Worm (Caenorhabditis elegans) whole organism, L4 larva: ENCODE results near the gene K03H1.11.
A peak's percentile ranks its signal among the peaks of the same experiment; 100 is the strongest.

Source experiments
- T20F7.1 ChIP-seq: fragments of 200-800 bp; sonication (Bioruptor generic); optimal IDR thresholded peaks from 2 replicates; lab custom pipeline; 2018; ENCODE audit warnings: mild to moderate bottlenecking, missing genetic modification characterization, missing compliant biosample characterization
- T26A8.4 ChIP-seq: fragments of 200-800 bp; sonication (Bioruptor generic); IDR thresholded peaks from 2 replicates; pipeline ENCODE4 v1.3.6; 2022; ENCODE audit warnings: missing genetic modification characterization, missing compliant biosample characterization
- Y48G9A.11 ChIP-seq: fragments of 200-800 bp; sonication (Bioruptor generic); IDR thresholded peaks from 2 replicates; pipeline ENCODE4 v1.3.6; 2022; ENCODE audit warnings: missing genetic modification reagents, missing genetic modification characterization, missing compliant biosample characterization
- ZK337.2 ChIP-seq: fragments of 200-800 bp; sonication (Bioruptor generic); IDR thresholded peaks from 2 replicates; pipeline ENCODE4 v1.3.6; 2022; ENCODE audit warnings: missing genetic modification reagents, missing genetic modification characterization, missing compliant biosample characterization
- ama-1 ChIP-seq: fragments of 150-350 bp; optimal IDR thresholded peaks from 2 replicates; lab custom pipeline; 2014; ENCODE audit warnings: inconsistent platforms, mixed read lengths
- attf-4 ChIP-seq: sonication (generic microtip); optimal IDR thresholded peaks from 3 replicates; lab custom pipeline; 2017; ENCODE audit warnings: missing biosample characterization, missing genetic modification characterization
- ceh-32 ChIP-seq: sonication (generic microtip); optimal IDR thresholded peaks from 2 replicates; lab custom pipeline; 2016; ENCODE audit warnings: mild to moderate bottlenecking, missing genetic modification characterization, missing compliant biosample characterization; ENCODE audit not compliant: poor library complexity
- ceh-62 ChIP-seq: sonication (generic microtip); optimal IDR thresholded peaks from 2 replicates; lab custom pipeline; 2017; ENCODE audit warnings: missing biosample characterization, missing genetic modification characterization
- daf-16 ChIP-seq, 3 experiments: sonication (generic microtip); optimal IDR thresholded peaks; 2 replicates each; lab custom pipeline; 2016 to 2017; ENCODE audit warnings: missing genetic modification characterization in 3 of 3, missing genetic modification reagents in 3 of 3, mild to moderate bottlenecking in 2 of 3, missing compliant biosample characterization in 2 of 3, missing biosample characterization in 1 of 3, moderate library complexity in 1 of 3
- daf-19 ChIP-seq: fragments of 200-800 bp; sonication (Bioruptor generic); conservative IDR thresholded peaks from 2 replicates; pipeline ENCODE4 v1.3.6; 2022; ENCODE audit warnings: missing genetic modification characterization, missing compliant biosample characterization
- dpl-1 ChIP-seq: fragments of 150-350 bp; optimal IDR thresholded peaks from 2 replicates; lab custom pipeline; 2014; ENCODE audit warnings: missing biosample characterization, missing genetic modification reagents, missing genetic modification characterization
- dve-1 ChIP-seq: sonication (generic microtip); optimal IDR thresholded peaks from 2 replicates; lab custom pipeline; 2017; ENCODE audit warnings: antibody characterized with exemption, mild to moderate bottlenecking, missing genetic modification characterization, missing compliant biosample characterization; ENCODE audit not compliant: insufficient read depth
- hif-1 ChIP-seq, 2 experiments: sonication (generic microtip); optimal IDR thresholded peaks; 2 replicates each; lab custom pipeline; 2016 to 2017; ENCODE audit warnings: missing compliant biosample characterization in 2 of 2, missing genetic modification characterization in 2 of 2, missing genetic modification reagents in 2 of 2, missing genotype in 2 of 2, mild to moderate bottlenecking in 1 of 2
- hmg-1.1 ChIP-seq: fragments of 200-800 bp; sonication (Bioruptor generic); IDR thresholded peaks from 2 replicates; pipeline ENCODE4 v1.3.6; 2022; ENCODE audit warnings: missing genetic modification reagents, missing genetic modification characterization, missing compliant biosample characterization
- jun-1 ChIP-seq: fragments of 150-350 bp; optimal IDR thresholded peaks from 2 replicates; lab custom pipeline; 2014; ENCODE audit warnings: missing biosample characterization, missing genetic modification reagents, missing genetic modification characterization
- lin-15B ChIP-seq: fragments of 150-350 bp; sonication (generic microtip); optimal IDR thresholded peaks from 3 replicates; lab custom pipeline; 2014; ENCODE audit warnings: missing biosample characterization, missing genetic modification characterization
- lin-38 ChIP-seq: fragments of 200-800 bp; sonication (Bioruptor generic); IDR thresholded peaks from 2 replicates; pipeline ENCODE4 v1.3.6; 2022; ENCODE audit warnings: missing genetic modification reagents, missing genetic modification characterization, missing compliant biosample characterization
- lir-3 ChIP-seq: sonication (generic microtip); optimal IDR thresholded peaks from 2 replicates; lab custom pipeline; 2016; ENCODE audit warnings: mild to moderate bottlenecking, missing genetic modification characterization, missing compliant biosample characterization
- lsy-2 ChIP-seq, 2 experiments: fragments of 150-350 bp in 1 of 2; sonication (generic microtip) in 1 of 2; optimal IDR thresholded peaks; 2 replicates each; lab custom pipeline; 2014 to 2017; ENCODE audit warnings: missing biosample characterization in 2 of 2, missing genetic modification characterization in 2 of 2
- madf-9 ChIP-seq: fragments of 200-800 bp; sonication (Bioruptor generic); conservative IDR thresholded peaks from 2 replicates; pipeline ENCODE4 v1.3.6; 2022; ENCODE audit warnings: missing genetic modification reagents, missing genetic modification characterization, missing compliant biosample characterization
- mes-2 ChIP-seq: sonication (generic microtip); optimal IDR thresholded peaks from 2 replicates; lab custom pipeline; 2016; ENCODE audit warnings: missing genotype, mild to moderate bottlenecking, missing genetic modification characterization, missing compliant biosample characterization; ENCODE audit not compliant: poor library complexity, severe bottlenecking
- nhr-10 ChIP-seq: fragments of 150-350 bp; optimal IDR thresholded peaks from 2 replicates; lab custom pipeline; 2014; ENCODE audit warnings: missing biosample characterization, missing genetic modification characterization
- nhr-102 ChIP-seq: sonication (generic microtip); optimal IDR thresholded peaks from 2 replicates; lab custom pipeline; 2016; ENCODE audit warnings: mild to moderate bottlenecking, missing genetic modification characterization, moderate library complexity, missing compliant biosample characterization
- nhr-111 ChIP-seq: fragments of 200-800 bp; sonication (Bioruptor generic); optimal IDR thresholded peaks from 2 replicates; lab custom pipeline; 2018; ENCODE audit warnings: mild to moderate bottlenecking, missing genetic modification characterization, missing compliant biosample characterization
- nhr-28 ChIP-seq: fragments of 150-350 bp; optimal IDR thresholded peaks from 2 replicates; lab custom pipeline; 2014; ENCODE audit warnings: missing biosample characterization, missing genetic modification characterization
- nhr-6 ChIP-seq: fragments of 150-350 bp; optimal IDR thresholded peaks from 2 replicates; lab custom pipeline; 2014; ENCODE audit warnings: missing biosample characterization, missing genetic modification characterization
- nhr-77 ChIP-seq: fragments of 150-350 bp; optimal IDR thresholded peaks from 2 replicates; lab custom pipeline; 2014; ENCODE audit warnings: missing biosample characterization, missing genetic modification characterization
- pha-4 ChIP-seq, 2 experiments: fragments of 150-350 bp in 1 of 2; fragments of 200-800 bp in 1 of 2; sonication (Bioruptor generic) in 1 of 2; IDR thresholded peaks in 1 of 2; optimal IDR thresholded peaks in 1 of 2; 2 replicates each; pipeline versions ENCODE4 v1.3.6 to Lab custom; 2014 to 2022; ENCODE audit warnings: missing genetic modification characterization in 2 of 2, missing genetic modification reagents in 2 of 2, missing biosample characterization in 1 of 2, missing compliant biosample characterization in 1 of 2
- php-3 ChIP-seq: fragments of 200-800 bp; sonication (Bioruptor generic); IDR thresholded peaks from 2 replicates; pipeline ENCODE4 v1.3.6; 2022; ENCODE audit warnings: missing genetic modification reagents, missing genetic modification characterization, missing compliant biosample characterization
- pqm-1 ChIP-seq: sonication (generic microtip); optimal IDR thresholded peaks from 2 replicates; lab custom pipeline; 2017; ENCODE audit warnings: missing biosample characterization, missing genetic modification characterization
- sdz-12 ChIP-seq: fragments of 200-800 bp; sonication (Bioruptor generic); optimal IDR thresholded peaks from 2 replicates; lab custom pipeline; 2018; ENCODE audit warnings: mild to moderate bottlenecking, missing genetic modification characterization, missing compliant biosample characterization
- skn-1 ChIP-seq: fragments of 150-350 bp; optimal IDR thresholded peaks from 2 replicates; lab custom pipeline; 2014; ENCODE audit warnings: missing biosample characterization, missing genetic modification characterization
- snpc-4 ChIP-seq: fragments of 150-350 bp; optimal IDR thresholded peaks from 2 replicates; lab custom pipeline; 2014; ENCODE audit warnings: missing biosample characterization, missing genetic modification characterization
- tra-1 ChIP-seq: fragments of 200-800 bp; sonication (Bioruptor generic); IDR thresholded peaks from 2 replicates; pipeline ENCODE4 v1.3.6; 2022; ENCODE audit warnings: missing genetic modification reagents, missing genetic modification characterization, missing compliant biosample characterization
- unc-130 ChIP-seq: sonication (generic microtip); optimal IDR thresholded peaks from 2 replicates; lab custom pipeline; 2016; ENCODE audit warnings: missing genetic modification reagents, missing genetic modification characterization, missing compliant biosample characterization
- unc-62 ChIP-seq, 3 experiments: fragments of 150-350 bp in 1 of 3; sonication (generic microtip); optimal IDR thresholded peaks in 2 of 3; peaks in 1 of 3; 1 replicate in 1 of 3; 2 replicates in 2 of 3; lab custom pipeline; 2014 to 2017; ENCODE audit warnings: missing biosample characterization in 3 of 3, missing genetic modification characterization in 3 of 3, missing genetic modification reagents in 3 of 3, missing genotype in 1 of 3
- vab-7 ChIP-seq: fragments of 200-800 bp; sonication (Bioruptor generic); IDR thresholded peaks from 2 replicates; pipeline ENCODE4 v1.3.6; 2022; ENCODE audit warnings: missing genetic modification reagents, missing genetic modification characterization, missing compliant biosample characterization
- ztf-7 ChIP-seq: fragments of 150-350 bp; optimal IDR thresholded peaks from 2 replicates; lab custom pipeline; 2014; ENCODE audit warnings: missing biosample characterization, missing genetic modification characterization

Gene K03H1.11

DNA sequence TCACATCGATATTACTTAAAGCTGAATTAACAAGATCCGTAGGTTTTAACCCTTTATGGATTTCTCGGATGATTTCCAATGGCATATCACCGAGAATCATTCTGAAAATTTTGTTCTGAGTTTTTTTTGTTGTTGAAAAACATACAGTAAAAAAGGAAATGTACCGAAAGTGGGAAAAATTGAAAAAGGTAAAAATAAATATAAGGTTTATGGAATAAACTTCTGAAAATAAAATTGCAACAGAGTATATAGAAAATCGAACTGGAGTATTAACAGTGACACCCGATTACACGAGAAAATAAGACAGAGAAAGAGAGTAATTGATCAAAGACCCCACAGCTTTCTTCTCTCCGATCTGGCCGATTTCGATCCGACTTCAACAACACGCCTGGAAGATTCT, at the start of gene K03H1.11:
Gene K03H1.11, minus strand, starts transcription at position 101 of the 400 bp plus-strand sequence.
- TF ChIP-seq lsy-2 (tag; optimal IDR thresholded peaks at IDR 0.05; lab: Kevin White, UChicago) (no peak), nhr-28 (tag; lab: Kevin White, UChicago) (no peak), nhr-6 (tag; lab: Kevin White, UChicago) (no peak), dpl-1 (no peak), mes-2 (tag; lab: Kevin White, UChicago) (no peak), unc-62 (GFP tag; optimal IDR thresholded peaks at IDR 0.05 in 1 of 2; lab: Kevin White, UChicago) (peak in 1 of 2 experiments; percentile 31), unc-62 (tag; optimal IDR thresholded peaks at IDR 0.05; lab: Kevin White, UChicago) (no peak)
- TF ChIP-seq, all 104 proteins: peak for 1

DNA sequence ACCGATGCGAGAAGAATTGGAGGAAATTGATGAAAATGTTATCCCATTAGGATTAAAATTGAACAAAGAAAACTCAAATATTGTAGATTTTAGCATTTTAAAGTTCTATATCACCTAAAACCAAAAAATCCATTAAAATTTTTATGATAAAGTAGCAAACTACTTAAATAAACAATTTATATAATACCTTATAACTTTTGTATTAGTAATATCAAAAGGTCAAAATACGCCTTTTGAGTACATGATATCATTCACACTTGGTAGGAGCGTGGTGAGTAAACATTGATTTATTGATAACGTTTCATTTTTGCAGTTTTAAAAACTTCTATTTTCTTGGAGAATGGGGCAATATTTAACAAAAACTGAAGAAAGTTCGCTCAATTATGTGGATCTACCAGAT, 49.3 kb upstream of the K03H1.11 start, which contains the start of gene C05B5.5:
Gene C05B5.5, plus strand, starts transcription at position 301 of the 400 bp plus-strand sequence.
- TF ChIP-seq daf-16 (GFP tag; optimal IDR thresholded peaks at IDR 0.05; lab: Kevin White, UChicago), result no peak
- peak; percentile 32 for TF ChIP-seq daf-16 (tag; optimal IDR thresholded peaks at IDR 0.05; lab: Kevin White, UChicago)
- TF ChIP-seq nhr-6 (tag; lab: Kevin White, UChicago), result peak; percentile 19
- TF ChIP-seq lir-3 (tag; lab: Kevin White, UChicago), result no peak
- TF ChIP-seq pqm-1 (tag; lab: Kevin White, UChicago), result peak; percentile 7
- TF ChIP-seq attf-4 (tag; lab: Kevin White, UChicago), result no peak
- TF ChIP-seq, all 104 proteins: peak for 3

DNA sequence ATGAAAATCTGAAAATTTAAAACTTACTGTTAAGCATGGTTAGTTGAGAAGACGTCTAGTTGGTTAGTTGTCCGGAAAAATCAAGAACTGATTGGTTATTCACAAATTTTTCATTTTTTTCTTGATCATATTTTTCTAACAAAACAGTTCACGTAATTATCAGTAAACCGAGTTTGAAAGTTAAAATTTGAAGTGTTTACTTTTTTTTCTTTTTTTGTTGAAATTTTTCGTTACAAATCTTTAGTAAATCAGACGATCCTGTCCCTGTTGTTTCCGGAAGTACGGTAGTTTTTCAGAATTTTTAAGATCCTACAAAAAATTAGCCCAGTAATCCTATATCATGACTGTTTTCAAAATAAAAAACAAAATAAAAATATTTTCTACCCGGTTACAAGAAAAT, 48.7 kb upstream of the K03H1.11 start, which contains the start of gene C05B5.2:
Gene C05B5.2, minus strand, starts transcription at position 101 of the 400 bp plus-strand sequence.
- TF ChIP-seq ztf-7 (no peak), jun-1 (tag; lab: Kevin White, UChicago) (no peak), sdz-12 (GFP tag; lab: Kevin White, UChicago) (no peak), unc-62 (GFP tag; optimal IDR thresholded peaks at IDR 0.05 in 1 of 2; lab: Kevin White, UChicago) (no peak), unc-62 (tag; optimal IDR thresholded peaks at IDR 0.05; lab: Kevin White, UChicago) (no peak), T26A8.4 (GFP tag; lab: Robert Waterston, UW) (no peak), ZK337.2 (GFP tag; lab: Robert Waterston, UW) (no peak), nhr-77 (tag; lab: Kevin White, UChicago) (no peak), ceh-62 (tag; lab: Kevin White, UChicago) (no peak), dpl-1 (no peak), snpc-4 (tag; lab: Kevin White, UChicago) (no peak), nhr-111 (no peak), php-3 (GFP tag; lab: Robert Waterston, UW) (no peak), tra-1 (no peak), T20F7.1 (GFP tag; lab: Kevin White, UChicago) (no peak), vab-7 (GFP tag; lab: Robert Waterston, UW) (no peak), nhr-10 (no peak), nhr-6 (tag; lab: Kevin White, UChicago) (no peak)

DNA sequence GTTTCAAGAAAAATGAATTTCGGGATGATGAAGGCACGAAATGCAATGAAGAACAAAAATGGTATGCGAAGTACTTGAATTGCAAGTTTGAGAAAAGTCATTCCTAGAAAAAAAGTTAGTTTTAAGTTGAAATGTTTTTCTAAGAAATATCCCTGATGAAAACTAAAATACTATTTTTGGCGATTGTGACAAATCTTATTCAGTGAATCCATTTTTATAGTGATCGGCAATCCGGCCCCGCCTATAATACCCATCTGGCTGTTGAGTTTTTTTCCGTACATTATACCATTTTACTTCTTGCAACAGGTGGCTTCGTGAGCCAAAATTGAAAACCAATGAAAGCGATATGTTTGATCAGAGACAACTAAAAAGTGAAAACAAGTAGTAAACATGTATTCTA, 47.5 kb upstream of the K03H1.11 start, which contains the start of gene C05B5.17:
Gene C05B5.17, minus strand, starts transcription at position 101 of the 400 bp plus-strand sequence.
- TF ChIP-seq unc-62 (GFP tag; optimal IDR thresholded peaks at IDR 0.05 in 1 of 2; lab: Kevin White, UChicago) (no peak), unc-62 (tag; optimal IDR thresholded peaks at IDR 0.05; lab: Kevin White, UChicago) (no peak), ama-1 (no peak), skn-1 (tag; lab: Kevin White, UChicago) (no peak), lin-38 (GFP tag; lab: Robert Waterston, UW) (no peak), madf-9 (GFP tag; lab: Robert Waterston, UW) (no peak), ZK337.2 (GFP tag; lab: Robert Waterston, UW) (no peak), Y48G9A.11 (GFP tag; lab: Robert Waterston, UW) (no peak), dve-1 (no peak), nhr-102 (tag; lab: Kevin White, UChicago) (no peak), daf-19 (GFP tag; lab: Robert Waterston, UW) (no peak), unc-130 (GFP tag; lab: Kevin White, UChicago) (no peak), ceh-32 (tag; lab: Kevin White, UChicago) (no peak), pha-4 (GFP tag; IDR thresholded peaks at IDR 0.05; lab: Robert Waterston, UW) (no peak), pha-4 (tag; optimal IDR thresholded peaks at IDR 0.05; lab: Kevin White, UChicago) (no peak), hmg-1.1 (GFP tag; lab: Robert Waterston, UW) (no peak), lin-15B (tag; lab: Kevin White, UChicago) (no peak), hif-1 (tag; optimal IDR thresholded peaks at IDR 0.05; lab: Kevin White, UChicago) (no peak)
